Fruit fly (Drosophila melanogaster) whole organism, embryonic: Measurements from ENCODE around the gene Ae2.

ENCODE experiments used
- Awh ChIP-seq: fragments of 200-800 bp; sonication (Bioruptor generic); IDR thresholded peaks from 2 replicates; pipeline ENCODE4, ENCODE4 v1.3.6; 2022; ENCODE audit warnings: missing biosample characterization, missing genetic modification characterization
- Bdp1 ChIP-seq: fragments of 200-800 bp; sonication (Bioruptor generic); optimal IDR thresholded peaks from 3 replicates; lab custom pipeline; 2016; ENCODE audit warnings: missing biosample characterization, missing genetic modification characterization
- Bgb ChIP-seq: fragments of 200-800 bp; sonication (Bioruptor generic); IDR thresholded peaks from 2 replicates; pipeline ENCODE4 v1.3.6; 2022; ENCODE audit warnings: missing biosample characterization, missing genetic modification characterization; ENCODE audit not compliant: partially characterized antibody
- C15 ChIP-seq: fragments of 200-800 bp; sonication (Bioruptor generic); IDR thresholded peaks from 3 replicates; pipeline ENCODE4 v1.3.6; 2022; ENCODE audit warnings: missing biosample characterization, missing genetic modification characterization
- CG1024 ChIP-seq: fragments of 200-800 bp; sonication (Bioruptor generic); IDR thresholded peaks from 2 replicates; pipeline ENCODE4 v1.3.6; 2022; ENCODE audit warnings: missing biosample characterization, missing genetic modification characterization
- CG10274 ChIP-seq: fragments of 200-800 bp; sonication (Bioruptor generic); optimal IDR thresholded peaks from 3 replicates; lab custom pipeline; 2017; ENCODE audit warnings: missing biosample characterization, mild to moderate bottlenecking, missing genetic modification characterization
- CG10321 ChIP-seq: fragments of 200-800 bp; sonication (Bioruptor generic); IDR thresholded peaks from 2 replicates; pipeline ENCODE4 v1.3.6; 2022; ENCODE audit warnings: missing biosample characterization, missing genetic modification characterization
- CG10462 ChIP-seq: fragments of 200-800 bp; sonication (Bioruptor generic); optimal IDR thresholded peaks from 2 replicates; lab custom pipeline; 2016; ENCODE audit warnings: missing biosample characterization, missing genetic modification characterization
- CG10979 ChIP-seq: fragments of 200-800 bp; sonication (Bioruptor generic); optimal IDR thresholded peaks from 2 replicates; lab custom pipeline; 2018; ENCODE audit warnings: missing biosample characterization, mild to moderate bottlenecking, missing genetic modification characterization, moderate library complexity
- CG12744 ChIP-seq: fragments of 200-800 bp; sonication (Bioruptor generic); optimal IDR thresholded peaks from 2 replicates; lab custom pipeline; 2016; ENCODE audit warnings: missing biosample characterization, missing genetic modification characterization
- CG14667 ChIP-seq: fragments of 200-800 bp; sonication (Bioruptor generic); IDR thresholded peaks from 2 replicates; pipeline ENCODE4 v1.3.6; 2022; ENCODE audit warnings: missing biosample characterization, missing genetic modification characterization
- CG16779 ChIP-seq: fragments of 200-800 bp; sonication (Bioruptor generic); IDR thresholded peaks from 2 replicates; pipeline ENCODE4 v1.3.6; 2022; ENCODE audit warnings: missing biosample characterization, missing genetic modification characterization
- CG17361 ChIP-seq: fragments of 200-800 bp; sonication (Bioruptor generic); IDR thresholded peaks from 3 replicates; pipeline ENCODE4 v1.3.6; 2022; ENCODE audit warnings: missing biosample characterization, missing genetic modification characterization
- CG17568 ChIP-seq: fragments of 200-800 bp; sonication (Bioruptor generic); optimal IDR thresholded peaks from 2 replicates; lab custom pipeline; 2018; ENCODE audit warnings: missing biosample characterization, mild to moderate bottlenecking, missing genetic modification characterization, moderate library complexity
- CG31365 ChIP-seq: fragments of 200-800 bp; sonication (Bioruptor generic); optimal IDR thresholded peaks from 2 replicates; lab custom pipeline; 2018; ENCODE audit warnings: missing biosample characterization, mild to moderate bottlenecking, missing genetic modification characterization
- CG32767 ChIP-seq: fragments of 200-800 bp; sonication (Bioruptor generic); IDR thresholded peaks from 2 replicates; pipeline ENCODE4 v1.3.6; 2022; ENCODE audit warnings: missing biosample characterization, missing genetic modification characterization
- CG32772 ChIP-seq: fragments of 200-800 bp; sonication (Bioruptor generic); IDR thresholded peaks from 2 replicates; pipeline ENCODE4 v1.3.6; 2022; ENCODE audit warnings: missing biosample characterization, missing genetic modification characterization
- CG34422 ChIP-seq: fragments of 200-800 bp; sonication (Bioruptor generic); IDR thresholded peaks from 3 replicates; pipeline ENCODE4 v1.3.6; 2022; ENCODE audit warnings: missing biosample characterization, missing genetic modification characterization
- CG3995 ChIP-seq: fragments of 200-800 bp; sonication (Bioruptor generic); optimal IDR thresholded peaks from 3 replicates; lab custom pipeline; 2016; ENCODE audit warnings: missing biosample characterization, missing genetic modification characterization
- CG5180 ChIP-seq: fragments of 200-800 bp; sonication (Bioruptor generic); optimal IDR thresholded peaks from 3 replicates; lab custom pipeline; 2017; ENCODE audit warnings: missing biosample characterization, missing genetic modification characterization, mild to moderate bottlenecking, moderate library complexity, missing genetic modification reagents
- CG6175 ChIP-seq: fragments of 200-800 bp; sonication (Bioruptor generic); IDR thresholded peaks from 3 replicates; pipeline ENCODE4 v1.3.6; 2022; ENCODE audit warnings: missing biosample characterization, missing genetic modification characterization
- CG6765 ChIP-seq: fragments of 200-800 bp; sonication (Bioruptor generic); optimal IDR thresholded peaks from 3 replicates; lab custom pipeline; 2017; ENCODE audit warnings: missing biosample characterization, mild to moderate bottlenecking, missing genetic modification characterization
- CG7745 ChIP-seq: fragments of 200-800 bp; sonication (Bioruptor generic); optimal IDR thresholded peaks from 2 replicates; lab custom pipeline; 2018; ENCODE audit warnings: missing biosample characterization, mild to moderate bottlenecking, missing genetic modification characterization, moderate library complexity
- Dbx ChIP-seq: fragments of 200-800 bp; sonication (Bioruptor generic); IDR thresholded peaks from 3 replicates; pipeline ENCODE4 v1.3.6; 2022; ENCODE audit warnings: missing biosample characterization, missing genetic modification characterization
- Dfd ChIP-seq, 2 experiments: fragments of >200 bp; optimal IDR thresholded peaks; 2 replicates each; lab custom pipeline; 2017; ENCODE audit warnings: missing biosample characterization in 2 of 2, missing genetic modification characterization in 2 of 2
- Dll ChIP-seq: fragments of 200-800 bp; sonication (Bioruptor generic); IDR thresholded peaks from 4 replicates; pipeline ENCODE4 v1.3.6; 2022; ENCODE audit warnings: missing biosample characterization, missing genetic modification characterization; ENCODE audit not compliant: partially characterized antibody
- Eip74EF ChIP-seq, 2 experiments: fragments of 200-800 bp in 1 of 2; fragments of >200 bp in 1 of 2; sonication (Bioruptor generic) in 1 of 2; optimal IDR thresholded peaks; 2 replicates each; lab custom pipeline; 2017 to 2019; ENCODE audit warnings: missing biosample characterization in 2 of 2, missing genetic modification characterization in 2 of 2, mild to moderate bottlenecking in 1 of 2, moderate library complexity in 1 of 2
- Fer2 ChIP-seq: fragments of 200-800 bp; sonication (Bioruptor generic); optimal IDR thresholded peaks from 2 replicates; lab custom pipeline; 2018; ENCODE audit warnings: missing biosample characterization, mild to moderate bottlenecking, missing genetic modification characterization, moderate library complexity
- Hr78 ChIP-seq, 2 experiments: fragments of 200-800 bp in 1 of 2; fragments of >200 bp in 1 of 2; sonication (Bioruptor generic) in 1 of 2; optimal IDR thresholded peaks; 2 replicates each; lab custom pipeline; 2017 to 2019; ENCODE audit warnings: missing biosample characterization in 2 of 2, missing genetic modification characterization in 2 of 2, mild to moderate bottlenecking in 1 of 2, moderate library complexity in 1 of 2
- NC2β ChIP-seq: fragments of 200-800 bp; sonication (Bioruptor generic); optimal IDR thresholded peaks from 2 replicates; lab custom pipeline; 2016; ENCODE audit warnings: missing biosample characterization, missing genetic modification characterization
- Nf-YC ChIP-seq: fragments of 200-800 bp; optimal IDR thresholded peaks from 3 replicates; lab custom pipeline; 2019; ENCODE audit warnings: missing biosample characterization, mild to moderate bottlenecking, missing genetic modification characterization, moderate library complexity
- Scr ChIP-seq: fragments of 200-800 bp; sonication (Bioruptor generic); IDR thresholded peaks from 2 replicates; pipeline ENCODE4 v1.3.6; 2022; ENCODE audit warnings: missing biosample characterization, missing genetic modification characterization; ENCODE audit not compliant: partially characterized antibody
- Sox100B ChIP-seq: fragments of 200-800 bp; sonication (Bioruptor generic); optimal IDR thresholded peaks from 3 replicates; lab custom pipeline; 2018; ENCODE audit warnings: missing biosample characterization, mild to moderate bottlenecking, missing genetic modification characterization
- dmrt11E ChIP-seq: fragments of 200-800 bp; sonication (Bioruptor generic); optimal IDR thresholded peaks from 3 replicates; lab custom pipeline; 2018; ENCODE audit warnings: missing biosample characterization, mild to moderate bottlenecking, missing genetic modification characterization, moderate library complexity
- gro ChIP-seq: fragments of 200-800 bp; sonication (Bioruptor generic); optimal IDR thresholded peaks from 2 replicates; lab custom pipeline; 2016; ENCODE audit warnings: missing biosample characterization, missing genetic modification characterization
- gsb-n ChIP-seq: fragments of 200-800 bp; sonication (Bioruptor generic); optimal IDR thresholded peaks from 3 replicates; lab custom pipeline; 2018; ENCODE audit warnings: missing biosample characterization, mild to moderate bottlenecking, missing genetic modification characterization
- kni ChIP-seq: fragments of 200-800 bp; sonication (Bioruptor generic); optimal IDR thresholded peaks from 3 replicates; lab custom pipeline; 2017; ENCODE audit warnings: mild to moderate bottlenecking, missing biosample characterization, missing genetic modification reagents, missing genetic modification characterization
- lov ChIP-seq, 2 experiments: fragments of 200-800 bp in 1 of 2; fragments of >200 bp in 1 of 2; sonication (Bioruptor generic) in 1 of 2; IDR thresholded peaks in 1 of 2; optimal IDR thresholded peaks in 1 of 2; 2 replicates in 1 of 2; 3 replicates in 1 of 2; pipeline versions ENCODE4 v1.3.6 to Lab custom; 2017 to 2022; ENCODE audit warnings: missing biosample characterization in 1 of 2, missing genetic modification characterization in 1 of 2
- nau ChIP-seq: fragments of 200-800 bp; sonication (Bioruptor generic); optimal IDR thresholded peaks from 3 replicates; lab custom pipeline; 2017; ENCODE audit warnings: missing biosample characterization, mild to moderate bottlenecking, missing genetic modification characterization, missing genetic modification reagents
- p53 ChIP-seq: fragments of 200-800 bp; sonication (Bioruptor generic); optimal IDR thresholded peaks from 2 replicates; lab custom pipeline; 2016; ENCODE audit warnings: missing biosample characterization, missing genetic modification characterization
- pnt ChIP-seq: fragments of 200-800 bp; sonication (Bioruptor generic); optimal IDR thresholded peaks from 3 replicates; lab custom pipeline; 2016; ENCODE audit warnings: missing biosample characterization, missing genetic modification characterization
- ro ChIP-seq: fragments of 200-800 bp; sonication (Bioruptor generic); IDR thresholded peaks from 2 replicates; pipeline ENCODE4 v1.3.6; 2022; ENCODE audit warnings: missing biosample characterization, missing genetic modification characterization
- slou ChIP-seq: fragments of 200-800 bp; sonication (Bioruptor generic); optimal IDR thresholded peaks from 3 replicates; lab custom pipeline; 2016; ENCODE audit warnings: missing biosample characterization, missing genetic modification characterization
- slp2 ChIP-seq: fragments of 200-800 bp; sonication (Bioruptor generic); optimal IDR thresholded peaks from 2 replicates; lab custom pipeline; 2016; ENCODE audit warnings: missing biosample characterization, missing genetic modification characterization
- sqz ChIP-seq: fragments of 200-800 bp; sonication (Bioruptor generic); optimal IDR thresholded peaks from 3 replicates; lab custom pipeline; 2018; ENCODE audit warnings: missing biosample characterization, mild to moderate bottlenecking, missing genetic modification characterization
- sr ChIP-seq: fragments of 200-800 bp; sonication (Bioruptor generic); IDR thresholded peaks from 3 replicates; pipeline ENCODE4 v1.3.6; 2022; ENCODE audit warnings: missing biosample characterization, missing genetic modification characterization
- tgo ChIP-seq: fragments of 200-800 bp; sonication (Bioruptor generic); IDR thresholded peaks from 3 replicates; pipeline ENCODE4 v1.3.6; 2022; ENCODE audit warnings: missing biosample characterization, missing genetic modification characterization
- tna ChIP-seq: fragments of 200-800 bp; sonication (Bioruptor generic); IDR thresholded peaks from 2 replicates; pipeline ENCODE4 v1.3.6; 2022; ENCODE audit warnings: missing biosample characterization, missing genetic modification characterization; ENCODE audit not compliant: partially characterized antibody

The Ae2 gene

DNA sequence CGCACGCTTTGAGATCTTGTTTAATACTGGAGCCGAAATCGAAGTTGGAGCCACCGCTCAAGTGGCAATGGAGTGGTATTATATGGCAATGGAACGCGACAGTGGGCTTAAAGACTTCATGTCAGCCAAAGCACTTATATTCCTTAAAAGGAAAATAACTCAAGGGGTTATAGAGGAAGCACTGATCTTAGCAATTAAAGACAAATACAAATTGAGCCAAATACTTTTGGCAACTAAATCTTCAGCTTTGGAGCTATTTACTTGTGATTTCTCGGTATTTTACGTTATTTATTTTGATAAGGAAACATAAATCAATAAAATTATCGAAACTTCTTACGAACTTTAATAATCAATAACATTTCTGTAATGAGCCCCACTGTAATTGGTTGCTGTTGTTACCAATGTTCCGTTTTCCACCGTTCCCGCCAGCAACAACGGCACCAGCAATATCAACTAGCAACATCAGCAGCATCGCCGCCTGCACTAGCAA lies 19.2 kb upstream of the Ae2 start (continued):
- no peak for TF ChIP-seq tna (GFP tag; lab: Robert Waterston, UW)
- peak; percentile 60 for TF ChIP-seq NC2β
- TF ChIP-seq Dbx (GFP tag; lab: Robert Waterston, UW): peak; percentile 69; the same call in 2 of the 3 replicates
- TF ChIP-seq CG16779: 0 out of 2 replicates have a peak, but pooled peaks have one; percentile 42
- TF ChIP-seq C15 (GFP tag; lab: Robert Waterston, UW): peak; percentile 68; the same call in 1 of the 3 replicates
- peak; percentile 19 for TF ChIP-seq slou (GFP tag; lab: Kevin White, UChicago)
- peak; percentile 44; the same call in 1 of the 2 replicates for TF ChIP-seq CG1024 (GFP tag; lab: Robert Waterston, UW)
- TF ChIP-seq CG17568 (GFP tag; lab: Kevin White, UChicago): peak; percentile 17
- peak; percentile 40 for TF ChIP-seq CG10462 (GFP tag; lab: Kevin White, UChicago)
- TF ChIP-seq sr (GFP tag; lab: Robert Waterston, UW): peak; percentile 62; the same call in 1 of the 3 replicates
- peak; percentile 99 for TF ChIP-seq CG17361 (GFP tag; lab: Robert Waterston, UW)
- peak; percentile 78 for TF ChIP-seq pnt (GFP tag; lab: Kevin White, UChicago)
- TF ChIP-seq Nf-YC (tag; lab: Kevin White, UChicago): peak; percentile 86
- peak; percentile 48 for TF ChIP-seq CG3995 (GFP tag; lab: Kevin White, UChicago)
- peak; percentile 87 for TF ChIP-seq tgo (GFP tag; lab: Robert Waterston, UW)
- TF ChIP-seq CG5180 (GFP tag; lab: Kevin White, UChicago): peak; percentile 87
- TF ChIP-seq Fer2 (tag; lab: Kevin White, UChicago): peak; percentile 25
- peak; percentile 5 for TF ChIP-seq Bdp1
- TF ChIP-seq CG34422: peak; percentile 90
- peak; percentile 77 for TF ChIP-seq dmrt11E
- TF ChIP-seq Eip74EF (GFP tag; optimal IDR thresholded peaks at IDR 0.05; lab: Kevin White, UChicago): peak in 1 of 2 experiments; percentile 72
- peak; percentile 82 for TF ChIP-seq ro (GFP tag; lab: Robert Waterston, UW)
- no peak for TF ChIP-seq Dll (GFP tag; lab: Robert Waterston, UW)
- peak; percentile 97 for TF ChIP-seq Sox100B
- peak; percentile 84 for TF ChIP-seq kni
- peak; percentile 64 for TF ChIP-seq CG12744 (GFP tag; lab: Kevin White, UChicago)
- TF ChIP-seq Hr78 (GFP tag; optimal IDR thresholded peaks at IDR 0.05; lab: Kevin White, UChicago): peak in 1 of 2 experiments; percentile 79
- TF ChIP-seq Dfd (GFP tag; optimal IDR thresholded peaks at IDR 0.05; lab: Kevin White, UChicago): no peak
- TF ChIP-seq CG10979 (tag; lab: Kevin White, UChicago): peak; percentile 96
- TF ChIP-seq CG10274 (GFP tag; lab: Kevin White, UChicago): peak; percentile 61
- TF ChIP-seq p53: peak; percentile 45
- TF ChIP-seq CG10321 (GFP tag; lab: Robert Waterston, UW): peak; percentile 41; the same call in 1 of the 2 replicates
- TF ChIP-seq nau (GFP tag; lab: Kevin White, UChicago): peak; percentile 93
- peak; percentile 81 for TF ChIP-seq CG32767
- TF ChIP-seq gsb-n: peak; percentile 80
- TF ChIP-seq CG14667: peak; percentile 82
- TF ChIP-seq sqz (GFP tag; lab: Kevin White, UChicago): peak; percentile 75
- peak; percentile 31 for TF ChIP-seq slp2 (GFP tag; lab: Kevin White, UChicago)
- peak; percentile 59 for TF ChIP-seq CG31365 (tag; lab: Kevin White, UChicago)
- TF ChIP-seq lov (optimal IDR thresholded peaks at IDR 0.05; lab: Kevin White, UChicago): no peak
- 0 out of 3 replicates have a peak, but pooled peaks have one; percentile 35 for TF ChIP-seq lov (GFP tag; IDR thresholded peaks at IDR 0.05; lab: Robert Waterston, UW)
- no peak for TF ChIP-seq CG7745
- peak; percentile 84 for TF ChIP-seq CG32772 (GFP tag; lab: Robert Waterston, UW)
- peak; percentile 1 for TF ChIP-seq CG6765 (GFP tag; lab: Kevin White, UChicago)
- peak; percentile 92 for TF ChIP-seq gro (GFP tag; lab: Kevin White, UChicago)
- TF ChIP-seq Bgb: no peak
- peak; percentile 55; the same call in 1 of the 3 replicates for TF ChIP-seq CG6175 (GFP tag; lab: Robert Waterston, UW)
- TF ChIP-seq Scr (GFP tag; lab: Robert Waterston, UW): no peak
- peak; percentile 69; the same call in 1 of the 2 replicates for TF ChIP-seq Awh (GFP tag; lab: Robert Waterston, UW)
